Fruit fly (Drosophila melanogaster): ENCODE measurements around the gene CG13995.

CG13995 gene

DNA sequence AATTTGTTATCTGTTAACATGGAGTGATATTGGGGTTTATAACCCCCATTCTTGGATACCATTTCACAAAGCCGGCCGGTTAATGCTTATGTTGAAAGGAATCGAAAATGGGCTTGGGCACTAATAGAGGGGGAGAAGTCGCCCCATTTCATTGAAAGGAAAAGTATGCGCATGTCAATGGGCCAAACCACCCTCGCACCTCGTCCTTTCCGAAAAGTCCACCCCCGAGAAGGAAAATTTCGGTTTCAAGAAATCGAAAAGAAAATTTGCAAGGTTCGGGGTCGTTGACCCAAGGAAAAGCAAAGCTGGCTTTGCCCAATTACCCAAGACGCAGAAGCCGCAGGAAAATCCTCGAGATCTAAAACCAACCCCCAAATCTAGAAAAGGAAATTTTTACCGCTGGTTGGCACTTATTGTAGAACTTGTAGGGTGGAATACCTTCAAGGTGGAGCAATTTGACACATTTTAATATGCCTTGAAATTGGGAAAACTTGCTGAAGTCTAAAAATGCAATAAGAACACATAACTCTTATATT lies 22.8 kb downstream of the CG13995 start:
- no peak for TF ChIP-seq Hr78 (GFP tag; optimal IDR thresholded peaks at IDR 0.05)
- no peak for TF ChIP-seq psq (GFP tag; optimal IDR thresholded peaks at IDR 0.05)
- TF ChIP-seq rgr (GFP tag; optimal IDR thresholded peaks at IDR 0.05): no peak
- no peak for TF ChIP-seq fru (GFP tag; optimal IDR thresholded peaks at IDR 0.05)
- no peak for TF ChIP-seq CG32264 (GFP tag; optimal IDR thresholded peaks at IDR 0.05)

DNA sequence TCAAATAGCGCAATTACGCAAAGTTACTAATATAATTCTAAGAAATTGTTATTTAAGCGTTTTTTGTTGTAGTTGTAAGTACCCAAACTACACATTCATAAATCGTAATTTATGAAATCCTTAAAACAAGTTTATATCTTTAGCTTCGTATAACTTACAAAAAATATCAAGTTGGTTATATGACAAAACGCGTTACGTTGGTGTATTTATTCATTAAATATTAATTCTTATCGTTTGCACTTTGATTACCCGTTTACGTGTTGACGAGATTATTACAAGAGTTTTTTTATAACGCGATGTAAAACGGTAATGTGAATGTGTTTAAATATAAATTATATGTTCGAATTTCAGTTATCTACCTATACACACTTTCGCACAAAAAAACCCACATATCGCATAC lies 23.5 kb downstream of the CG13995 start:
- no peak for TF ChIP-seq Dfd (GFP tag; optimal IDR thresholded peaks at IDR 0.05)
- no peak for TF ChIP-seq usp (GFP tag; optimal IDR thresholded peaks at IDR 0.05)
- no peak for TF ChIP-seq OdsH (GFP tag; optimal IDR thresholded peaks at IDR 0.05)
- TF ChIP-seq sage (GFP tag; optimal IDR thresholded peaks at IDR 0.05): no peak
- TF ChIP-seq dsf (GFP tag; optimal IDR thresholded peaks at IDR 0.05; ENCODE audit: borderline replicate concordance): no peak
- no peak for TF ChIP-seq Sp1 (GFP tag; optimal IDR thresholded peaks at IDR 0.05)
- TF ChIP-seq CrebA (GFP tag; optimal IDR thresholded peaks at IDR 0.05; ENCODE audit: borderline replicate concordance): no peak
- no peak for TF ChIP-seq br (GFP tag; optimal IDR thresholded peaks at IDR 0.05)

DNA sequence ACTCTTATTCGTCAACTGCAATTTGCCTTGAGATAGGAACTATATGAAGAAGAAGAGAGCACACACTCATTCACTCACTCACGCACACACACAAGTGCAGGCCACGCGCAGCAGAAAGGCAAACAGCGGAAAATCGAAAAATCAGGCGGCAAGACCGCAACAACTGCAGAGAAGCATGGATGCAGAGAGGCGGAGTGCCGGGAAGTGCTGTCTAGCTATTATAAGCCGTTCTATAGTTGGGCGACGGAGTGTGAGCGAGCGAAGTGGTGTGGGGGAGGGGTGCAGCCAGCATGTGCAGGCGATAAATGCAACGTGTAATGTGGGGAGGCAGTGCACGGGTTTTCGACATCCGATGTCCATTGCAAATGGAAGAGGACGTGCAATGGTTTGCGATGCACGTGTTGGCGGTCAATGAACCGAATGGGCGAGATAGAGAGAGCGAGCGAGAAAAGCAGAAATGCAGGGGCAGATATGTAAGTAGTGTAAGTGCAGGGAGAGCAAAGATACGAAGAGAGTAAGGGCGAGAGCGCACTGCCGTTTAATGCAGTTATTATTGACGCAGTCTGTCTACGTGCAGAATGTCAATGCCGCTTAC lies 24.8 kb downstream of the CG13995 start:
- no peak for TF ChIP-seq dsf (GFP tag; optimal IDR thresholded peaks at IDR 0.05; ENCODE audit: borderline replicate concordance)
- TF ChIP-seq CG32264 (GFP tag; optimal IDR thresholded peaks at IDR 0.05): no peak
- TF ChIP-seq HLH106 (tag; optimal IDR thresholded peaks at IDR 0.05): no peak
- peak; percentile 57 for TF ChIP-seq psq (GFP tag; optimal IDR thresholded peaks at IDR 0.05)
- no peak for TF ChIP-seq CG9705 (GFP tag; optimal IDR thresholded peaks at IDR 0.05)
- no peak for TF ChIP-seq ey (GFP tag; optimal IDR thresholded peaks at IDR 0.05)
- no peak for TF ChIP-seq lola (GFP tag; optimal IDR thresholded peaks at IDR 0.05)
- TF ChIP-seq dl (GFP tag; optimal IDR thresholded peaks at IDR 0.05; ENCODE audit: insufficient read depth in 1 of 2, partially characterized antibody in 2 of 2): peak; percentile 0 to 19
- TF ChIP-seq tai (GFP tag; optimal IDR thresholded peaks at IDR 0.05): peak; percentile 95
- no peak for TF ChIP-seq jim (GFP tag; optimal IDR thresholded peaks at IDR 0.05)
- no peak for TF ChIP-seq Rel (GFP tag; optimal IDR thresholded peaks at IDR 0.05)
- TF ChIP-seq Rel (tag; optimal IDR thresholded peaks at IDR 0.05): peak; percentile 17
- TF ChIP-seq rgr (GFP tag; optimal IDR thresholded peaks at IDR 0.05): no peak
- TF ChIP-seq br (GFP tag; optimal IDR thresholded peaks at IDR 0.05): no peak
- TF ChIP-seq Dif (GFP tag; optimal IDR thresholded peaks at IDR 0.05; ENCODE audit: partially characterized antibody): peak; percentile 30
- TF ChIP-seq Sp1 (GFP tag; optimal IDR thresholded peaks at IDR 0.05): peak; percentile 23
- TF ChIP-seq h (GFP tag; optimal IDR thresholded peaks at IDR 0.05): peak; percentile 31
- no peak for TF ChIP-seq dmrt93B (GFP tag; optimal IDR thresholded peaks at IDR 0.05)
- TF ChIP-seq N (GFP tag; optimal IDR thresholded peaks at IDR 0.05): no peak
- no peak for TF ChIP-seq sv (GFP tag; optimal IDR thresholded peaks at IDR 0.05)
- TF ChIP-seq Jra (GFP tag; optimal IDR thresholded peaks at IDR 0.05): no peak
- TF ChIP-seq fru (GFP tag; optimal IDR thresholded peaks at IDR 0.05): no peak

DNA sequence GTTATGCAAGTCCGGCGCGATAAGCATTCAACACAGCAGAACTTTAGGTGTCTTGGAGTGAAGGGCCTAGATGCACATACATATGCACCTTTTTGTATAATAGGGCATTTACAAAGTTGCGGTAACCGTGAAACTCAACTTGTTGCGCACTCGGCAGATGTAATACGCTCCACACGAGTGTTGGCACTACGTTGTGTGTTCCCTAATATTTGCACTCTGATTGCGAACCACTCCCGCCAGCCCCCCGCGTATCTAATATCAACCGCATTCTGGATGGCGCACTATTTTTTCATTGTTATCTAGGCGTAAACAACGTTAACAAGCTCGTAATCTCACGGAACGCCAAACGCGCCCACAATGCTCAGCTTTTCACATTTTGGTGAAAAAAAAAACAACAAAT lies 26.2 kb downstream of the CG13995 start:
- TF ChIP-seq Rel (GFP tag; optimal IDR thresholded peaks at IDR 0.05): no peak
- TF ChIP-seq Rel (tag; optimal IDR thresholded peaks at IDR 0.05): peak; percentile 11
- no peak for TF ChIP-seq CG9705 (GFP tag; optimal IDR thresholded peaks at IDR 0.05)
- no peak for TF ChIP-seq brk (GFP tag; optimal IDR thresholded peaks at IDR 0.05)
- TF ChIP-seq Abd-B (GFP tag; optimal IDR thresholded peaks at IDR 0.05): no peak
- TF ChIP-seq jim (GFP tag; optimal IDR thresholded peaks at IDR 0.05): no peak
- TF ChIP-seq tai (GFP tag; optimal IDR thresholded peaks at IDR 0.05): no peak

DNA sequence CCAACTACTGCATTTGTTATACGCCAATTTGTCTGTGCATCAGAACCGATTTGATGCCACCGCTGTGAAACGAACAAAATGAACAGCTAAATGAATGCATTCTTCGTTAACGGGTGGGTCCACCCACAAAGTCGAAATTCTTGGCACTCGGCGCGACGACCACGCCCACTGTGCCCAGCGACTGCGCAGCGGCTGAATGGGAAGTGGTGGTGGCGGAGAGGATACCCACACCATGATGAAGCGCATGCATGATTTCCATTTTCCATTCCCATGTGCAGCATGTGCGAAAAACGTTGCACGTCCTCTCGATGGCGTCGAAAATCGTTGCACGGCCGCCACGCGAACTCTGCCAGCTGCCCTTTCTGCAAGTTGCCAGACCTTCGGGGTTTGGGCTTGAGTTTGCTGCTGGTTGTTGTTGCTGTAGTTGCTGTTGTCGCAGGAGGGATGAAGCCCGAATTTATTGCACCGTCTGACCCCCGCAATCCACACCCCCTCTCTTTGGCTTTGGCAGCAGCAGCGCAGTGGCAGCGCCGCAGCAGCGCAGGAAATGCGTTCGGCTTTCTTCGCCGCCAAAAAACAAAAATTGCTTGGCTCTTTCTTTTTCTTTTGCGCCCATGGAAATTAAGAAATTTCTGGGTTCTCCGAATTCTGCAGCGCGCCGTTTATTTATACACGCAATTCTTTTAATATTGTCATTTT lies 27.2 kb downstream of the CG13995 start:
- no peak for TF ChIP-seq Rel (GFP tag; optimal IDR thresholded peaks at IDR 0.05)
- TF ChIP-seq Rel (tag; optimal IDR thresholded peaks at IDR 0.05): peak; percentile 50
- no peak for TF ChIP-seq Hnf4 (GFP tag; optimal IDR thresholded peaks at IDR 0.05)
- TF ChIP-seq OdsH (GFP tag; optimal IDR thresholded peaks at IDR 0.05): no peak
- TF ChIP-seq psq (GFP tag; optimal IDR thresholded peaks at IDR 0.05): peak; percentile 57
- peak; percentile 49 for TF ChIP-seq tai (GFP tag; optimal IDR thresholded peaks at IDR 0.05)
- TF ChIP-seq brk (GFP tag; optimal IDR thresholded peaks at IDR 0.05): no peak
- TF ChIP-seq lola (GFP tag; optimal IDR thresholded peaks at IDR 0.05): peak; percentile 51
- peak; percentile 40 for TF ChIP-seq woc (GFP tag; optimal IDR thresholded peaks at IDR 0.05)
- peak; percentile 5 for TF ChIP-seq h (GFP tag; optimal IDR thresholded peaks at IDR 0.05)
- TF ChIP-seq dsf (GFP tag; optimal IDR thresholded peaks at IDR 0.05; ENCODE audit: borderline replicate concordance): no peak
- TF ChIP-seq dl (GFP tag; optimal IDR thresholded peaks at IDR 0.05; ENCODE audit: insufficient read depth in 1 of 2, partially characterized antibody in 2 of 2): peak in 1 of 2 experiments; percentile 55
- TF ChIP-seq HLH106 (tag; optimal IDR thresholded peaks at IDR 0.05): peak; percentile 15
- TF ChIP-seq pan (optimal IDR thresholded peaks at IDR 0.05): no peak
- peak; percentile 9 for TF ChIP-seq Vsx2 (GFP tag; optimal IDR thresholded peaks at IDR 0.05; ENCODE audit: partially characterized antibody)
- peak; percentile 54 for TF ChIP-seq Sp1 (GFP tag; optimal IDR thresholded peaks at IDR 0.05)
- no peak for TF ChIP-seq br (GFP tag; optimal IDR thresholded peaks at IDR 0.05)
- no peak for TF ChIP-seq Abd-B (GFP tag; optimal IDR thresholded peaks at IDR 0.05)
- TF ChIP-seq CG9705 (GFP tag; optimal IDR thresholded peaks at IDR 0.05): peak; percentile 36
- no peak for TF ChIP-seq Myc (optimal IDR thresholded peaks at IDR 0.05)
- no peak for TF ChIP-seq ey (GFP tag; optimal IDR thresholded peaks at IDR 0.05)
- no peak for TF ChIP-seq N (GFP tag; optimal IDR thresholded peaks at IDR 0.05)
- TF ChIP-seq Hr78 (GFP tag; optimal IDR thresholded peaks at IDR 0.05): no peak
- no peak for TF ChIP-seq CrebA (GFP tag; optimal IDR thresholded peaks at IDR 0.05; ENCODE audit: borderline replicate concordance)
- TF ChIP-seq sv (GFP tag; optimal IDR thresholded peaks at IDR 0.05): no peak
- no peak for TF ChIP-seq Mio (GFP tag; optimal IDR thresholded peaks at IDR 0.05)

Measured in whole organism, wandering third instar larva.